Worm (Caenorhabditis elegans) whole organism, young adult: ENCODE results near the gene pgm-1.

ENCODE experiments used
- D2030.7 ChIP-seq: fragments of 200-800 bp; sonication (Bioruptor generic); IDR thresholded peaks from 2 replicates; pipeline ENCODE4 v1.3.6; 2022; ENCODE audit warnings: missing genetic modification reagents, missing genetic modification characterization, missing compliant biosample characterization
- F33H1.4 ChIP-seq: fragments of 200-800 bp; sonication (Bioruptor generic); IDR thresholded peaks from 2 replicates; pipeline ENCODE4 v1.3.6; 2022; ENCODE audit warnings: missing genetic modification reagents, missing genetic modification characterization, missing compliant biosample characterization
- attf-3 ChIP-seq: fragments of 200-800 bp; sonication (Bioruptor generic); conservative IDR thresholded peaks from 2 replicates; pipeline ENCODE4 v1.3.6; 2022; ENCODE audit warnings: missing genetic modification reagents, missing genetic modification characterization, missing compliant biosample characterization
- ceh-58 ChIP-seq: fragments of 200-800 bp; sonication (Bioruptor generic); IDR thresholded peaks from 2 replicates; pipeline ENCODE4 v1.3.6; 2022; ENCODE audit warnings: missing genetic modification characterization, missing compliant biosample characterization
- dpff-1 ChIP-seq: sonication (generic microtip); optimal IDR thresholded peaks from 2 replicates; lab custom pipeline; 2017; ENCODE audit warnings: mild to moderate bottlenecking, missing genetic modification characterization, missing compliant biosample characterization
- ets-4 ChIP-seq: fragments of 200-800 bp; sonication (Bioruptor generic); optimal IDR thresholded peaks from 2 replicates; lab custom pipeline; 2018; ENCODE audit warnings: mild to moderate bottlenecking, missing genetic modification characterization, missing compliant biosample characterization
- nfya-1 ChIP-seq: sonication (generic microtip); optimal IDR thresholded peaks from 2 replicates; lab custom pipeline; 2017; ENCODE audit warnings: antibody characterized with exemption, missing compliant biosample characterization, missing genetic modification characterization, borderline replicate concordance; ENCODE audit not compliant: insufficient read depth
- nhr-90 ChIP-seq: sonication (generic microtip); optimal IDR thresholded peaks from 2 replicates; lab custom pipeline; 2016; ENCODE audit warnings: missing genotype, mild to moderate bottlenecking, missing genetic modification characterization, missing compliant biosample characterization
- rec-8 ChIP-seq, 2 experiments: sonication (generic microtip); optimal IDR thresholded peaks; 2 replicates each; lab custom pipeline; 2016; ENCODE audit warnings: mild to moderate bottlenecking in 2 of 2, missing genetic modification characterization in 2 of 2, missing genetic modification reagents in 2 of 2, missing genotype in 2 of 2, missing biosample characterization in 1 of 2, missing compliant biosample characterization in 1 of 2, moderate library complexity in 1 of 2
- rpc-1 ChIP-seq, 2 experiments: fragments of 150-350 bp in 1 of 2; sonication (generic microtip) in 1 of 2; optimal IDR thresholded peaks; 2 replicates each; lab custom pipeline; 2014 to 2018; ENCODE audit warnings: missing biosample characterization in 1 of 2, missing genetic modification characterization in 1 of 2, missing genetic modification reagents in 1 of 2, missing genotype in 1 of 2
- unc-62 ChIP-seq: fragments of 150-350 bp; optimal IDR thresholded peaks from 2 replicates; lab custom pipeline; 2014; ENCODE audit warnings: missing biosample characterization, missing genetic modification reagents, missing genetic modification characterization
- ztf-25 ChIP-seq: fragments of 200-800 bp; sonication (Bioruptor generic); IDR thresholded peaks from 2 replicates; pipeline ENCODE4 v1.3.6; 2022; ENCODE audit warnings: missing genetic modification reagents, missing genetic modification characterization, missing compliant biosample characterization

DNA sequence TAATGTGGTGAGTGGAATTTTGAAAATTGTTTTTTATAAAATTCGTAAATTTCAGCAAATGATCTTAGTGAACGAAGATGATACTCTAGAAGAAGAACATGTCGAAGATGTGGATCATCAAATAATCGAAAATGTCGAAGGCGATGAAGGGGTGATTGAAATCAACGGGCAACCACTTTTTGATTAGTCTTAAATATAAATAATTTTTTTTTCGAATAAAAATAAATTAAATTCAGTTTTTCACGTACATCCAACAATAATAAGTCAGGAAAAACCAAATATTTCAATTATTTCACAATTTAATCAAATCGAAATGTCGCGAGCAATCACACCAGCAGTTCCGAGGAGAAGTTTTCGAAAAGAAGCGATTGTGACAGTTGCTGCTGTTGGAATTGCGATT lies 48.5 kb downstream of the pgm-1 start, which contains the start of gene ZK546.4:
- TF ChIP-seq nfya-1 (tag; lab: Kevin White, UChicago), result no peak
- TF ChIP-seq ets-4 (GFP tag; lab: Kevin White, UChicago), result no peak
- TF ChIP-seq nhr-90, result no peak
- TF ChIP-seq D2030.7 (GFP tag; lab: Robert Waterston, UW), result no peak
- TF ChIP-seq attf-3 (GFP tag; lab: Robert Waterston, UW), result no peak
- TF ChIP-seq ztf-25 (GFP tag; lab: Robert Waterston, UW), result no peak
- no peak for TF ChIP-seq F33H1.4 (GFP tag; lab: Robert Waterston, UW)
- TF ChIP-seq unc-62, result no peak
- TF ChIP-seq dpff-1, result no peak
- no peak for TF ChIP-seq rpc-1 (optimal IDR thresholded peaks at IDR 0.05; lab: Kevin White, UChicago)
- no peak for TF ChIP-seq rpc-1 (tag; optimal IDR thresholded peaks at IDR 0.05; lab: Kevin White, UChicago)
- TF ChIP-seq rec-8 (tag; optimal IDR thresholded peaks at IDR 0.05; lab: Kevin White, UChicago), result no peak
- TF ChIP-seq ceh-58 (GFP tag; lab: Robert Waterston, UW), result no peak
